Worm (Caenorhabditis elegans): ENCODE data around the gene ZC449.4.

ZC449.4 gene

DNA sequence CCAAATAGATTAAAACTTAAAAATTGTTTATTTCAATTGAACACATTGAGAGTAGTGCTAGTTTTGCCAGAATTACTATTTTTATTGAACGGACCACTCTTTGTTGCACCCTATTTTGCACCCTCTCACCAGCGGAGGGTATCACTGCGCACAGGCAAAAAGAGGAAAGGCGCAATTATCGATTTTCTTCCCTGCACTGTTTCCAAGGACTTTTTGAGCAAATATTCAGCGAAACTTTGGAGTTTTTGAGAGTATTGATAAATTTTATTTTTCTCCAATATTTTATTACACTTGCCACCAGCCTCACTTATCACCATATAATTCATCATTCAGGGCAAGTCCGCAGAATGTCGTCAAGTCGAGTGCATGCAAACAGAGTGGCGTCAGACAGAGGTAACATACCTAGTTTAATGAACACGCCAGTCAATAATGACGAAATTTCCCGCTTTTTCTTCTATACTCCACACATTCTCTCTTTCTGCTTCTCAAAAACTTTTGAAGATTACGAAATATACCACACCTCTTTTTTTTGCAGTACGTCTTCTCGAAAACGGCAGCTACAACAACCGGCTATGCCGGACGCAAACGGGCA is 15.6 kb downstream of the ZC449.4 start:
- no peak for TF ChIP-seq mel-28 (tag; optimal IDR thresholded peaks at IDR 0.05; ENCODE audit: borderline replicate concordance)
- TF ChIP-seq ceh-27 (GFP tag; optimal IDR thresholded peaks at IDR 0.05) = no peak
- no peak for TF ChIP-seq nhr-179 (tag; optimal IDR thresholded peaks at IDR 0.05)
- no peak for TF ChIP-seq cebp-2 (GFP tag; IDR thresholded peaks at IDR 0.05)
- no peak for TF ChIP-seq attf-6 (GFP tag; IDR thresholded peaks at IDR 0.05)
- TF ChIP-seq snpc-1.1 (tag; optimal IDR thresholded peaks at IDR 0.05; ENCODE audit: insufficient read depth) = no peak
- no peak for TF ChIP-seq K12H6.12 (tag; optimal IDR thresholded peaks at IDR 0.05)
- TF ChIP-seq tlf-1 (GFP tag; optimal IDR thresholded peaks at IDR 0.05) = no peak
- TF ChIP-seq nfya-1 (tag; optimal IDR thresholded peaks at IDR 0.05; ENCODE audit: borderline replicate concordance, insufficient read depth) = no peak
- TF ChIP-seq T26A5.8 (tag; optimal IDR thresholded peaks at IDR 0.05) = no peak
- TF ChIP-seq snpc-3.4 (tag; optimal IDR thresholded peaks at IDR 0.05) = no peak
- no peak for TF ChIP-seq aptf-2 (GFP tag; conservative IDR thresholded peaks at IDR 0.05)
- TF ChIP-seq F57C9.4 (tag; optimal IDR thresholded peaks at IDR 0.05) = no peak
- TF ChIP-seq nhr-80 (tag; optimal IDR thresholded peaks at IDR 0.05) = peak; percentile 78
- no peak for TF ChIP-seq K11D2.4 (GFP tag; IDR thresholded peaks at IDR 0.05)
- TF ChIP-seq snpc-4 (GFP tag; optimal IDR thresholded peaks at IDR 0.05) = no peak
- no peak for TF ChIP-seq snpc-4 (tag; optimal IDR thresholded peaks at IDR 0.05)
- peak; percentile 54 to 83 for TF ChIP-seq let-607 (tag; optimal IDR thresholded peaks at IDR 0.05)
- no peak for TF ChIP-seq aptf-3 (GFP tag; IDR thresholded peaks at IDR 0.05)
- TF ChIP-seq egl-44 (GFP tag; IDR thresholded peaks at IDR 0.05) = no peak
- TF ChIP-seq cebp-1 (GFP tag; IDR thresholded peaks at IDR 0.05) = peak; percentile 85; the same call in 1 of the 2 replicates
- peak; percentile 96 for TF ChIP-seq cebp-1 (tag; optimal IDR thresholded peaks at IDR 0.05)
- TF ChIP-seq tbp1 (GFP tag; optimal IDR thresholded peaks at IDR 0.05) = no peak
- TF ChIP-seq rpc-1 (optimal IDR thresholded peaks at IDR 0.05) = no peak
- no peak for TF ChIP-seq rpc-1 (tag; optimal IDR thresholded peaks at IDR 0.05)
- TF ChIP-seq dox-1 (GFP tag; IDR thresholded peaks at IDR 0.05) = 0 out of 2 replicates have a peak, but pooled peaks have one; percentile 15
- no peak for TF ChIP-seq athp-1 (tag; optimal IDR thresholded peaks at IDR 0.05)
- TF ChIP-seq him-1 (tag; optimal IDR thresholded peaks at IDR 0.05) = no peak
- TF ChIP-seq ccch-3 (GFP tag; optimal IDR thresholded peaks at IDR 0.05) = no peak
- TF ChIP-seq zfh-2 (GFP tag; conservative IDR thresholded peaks at IDR 0.05) = no peak
- TF ChIP-seq sptf-2 (GFP tag; optimal IDR thresholded peaks at IDR 0.05) = no peak
- TF ChIP-seq hlh-26 (GFP tag; conservative IDR thresholded peaks at IDR 0.05) = no peak
- TF ChIP-seq attf-5 (GFP tag; optimal IDR thresholded peaks at IDR 0.05) = peak; percentile 35
- TF ChIP-seq ztf-28 (GFP tag; IDR thresholded peaks at IDR 0.05) = no peak
- no peak for TF ChIP-seq B0336.3 (GFP tag; IDR thresholded peaks at IDR 0.05)
- no peak for TF ChIP-seq C06A6.2 (GFP tag; conservative IDR thresholded peaks at IDR 0.05)
- TF ChIP-seq F55B11.4 (tag; optimal IDR thresholded peaks at IDR 0.05; ENCODE audit: borderline replicate concordance, insufficient read depth) = no peak
- no peak for TF ChIP-seq ZK185.1 (tag; optimal IDR thresholded peaks at IDR 0.05; ENCODE audit: poor library complexity, severe bottlenecking)

DNA sequence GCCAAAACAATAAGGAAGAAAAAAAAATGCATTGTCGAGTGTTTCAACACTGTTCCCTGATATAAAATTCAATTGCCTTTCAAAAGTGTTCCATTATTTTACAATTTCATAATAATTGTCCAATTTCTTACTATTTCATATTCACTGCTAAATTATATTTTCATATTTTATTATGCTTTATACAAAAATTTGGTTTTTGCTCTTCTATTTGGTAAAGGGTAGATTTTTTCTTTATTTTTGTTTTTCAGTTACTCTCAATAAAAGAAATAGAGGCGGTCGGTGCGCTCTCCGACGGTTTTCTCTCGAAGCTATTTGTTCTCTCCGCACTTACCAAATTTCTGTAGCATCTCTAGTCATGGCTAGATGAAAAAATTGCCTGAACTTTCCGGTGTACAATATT is 16.2 kb downstream of the ZC449.4 start, which contains the start of gene sek-3:
TSS of gene sek-3 (plus strand) at position 301 of the 400 bp plus-strand sequence.
- TF ChIP-seq ztf-26 (tag; optimal IDR thresholded peaks at IDR 0.05) (no peak), ekl-4 (GFP tag; IDR thresholded peaks at IDR 0.05) (no peak), hrde-1 (tag; optimal IDR thresholded peaks at IDR 0.05; ENCODE audit: borderline replicate concordance) (no peak), F37B4.10 (GFP tag; IDR thresholded peaks at IDR 0.05) (no peak), lin-54 (GFP tag; optimal IDR thresholded peaks at IDR 0.05) (no peak), F52B5.7 (tag; optimal IDR thresholded peaks at IDR 0.05) (no peak), madf-3 (GFP tag; IDR thresholded peaks at IDR 0.05) (no peak), F23B12.7 (tag; optimal IDR thresholded peaks at IDR 0.05; ENCODE audit: insufficient read depth) (no peak), zim-3 (tag; optimal IDR thresholded peaks at IDR 0.05) (no peak), ccch-3 (GFP tag; optimal IDR thresholded peaks at IDR 0.05) (no peak), egl-44 (GFP tag; IDR thresholded peaks at IDR 0.05) (no peak), T26A5.8 (tag; optimal IDR thresholded peaks at IDR 0.05) (no peak), mxl-1 (tag; optimal IDR thresholded peaks at IDR 0.05) (no peak), nfya-2 (GFP tag; IDR thresholded peaks at IDR 0.05) (no peak), somi-1 (GFP tag; optimal IDR thresholded peaks at IDR 0.05) (no peak)
